Fruit fly (Drosophila melanogaster): Measurements from ENCODE around the gene CG5498.
A peak's percentile ranks its signal among the peaks of the same experiment; 100 is the strongest.

DNA sequence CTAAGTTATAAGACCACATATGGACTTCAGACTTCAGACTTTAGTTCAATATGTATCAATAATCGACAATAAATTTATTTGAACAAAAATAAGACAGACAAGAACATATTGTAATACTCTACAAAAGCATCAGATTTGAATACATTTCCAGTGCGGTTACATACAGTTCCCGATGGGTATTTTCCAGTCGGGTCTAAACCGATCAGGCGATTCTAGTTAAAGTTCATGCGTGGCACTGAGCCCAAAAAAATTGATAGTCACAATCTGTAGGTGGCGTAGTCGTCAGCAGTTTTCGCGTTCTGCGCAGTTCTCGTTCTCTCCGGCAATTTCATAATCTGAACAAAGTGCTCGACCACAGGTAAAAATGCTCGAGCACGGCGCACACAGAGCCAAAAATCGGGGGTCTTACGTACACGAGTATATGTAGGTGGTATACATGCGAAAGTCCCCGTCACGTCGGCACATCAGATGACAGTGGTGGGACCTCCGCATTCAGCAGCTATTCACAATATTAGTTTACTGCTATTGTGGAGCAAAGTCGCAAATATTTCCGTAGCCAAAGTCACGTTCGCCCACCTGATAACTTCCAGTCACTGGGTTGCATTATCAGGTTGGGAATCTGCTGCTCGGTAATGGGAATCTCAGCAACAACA lies 11.5 kb upstream of the CG5498 start:
- peak; percentile 59 for TF ChIP-seq psq (GFP tag; optimal IDR thresholded peaks at IDR 0.05)
- TF ChIP-seq CrebA (GFP tag; optimal IDR thresholded peaks at IDR 0.05; ENCODE audit: borderline replicate concordance): no peak
- TF ChIP-seq h (GFP tag; optimal IDR thresholded peaks at IDR 0.05): peak; percentile 68
- peak; percentile 58 for TF ChIP-seq OdsH (GFP tag; optimal IDR thresholded peaks at IDR 0.05)
- peak; percentile 46 for TF ChIP-seq Sp1 (GFP tag; optimal IDR thresholded peaks at IDR 0.05)
- TF ChIP-seq N (GFP tag; optimal IDR thresholded peaks at IDR 0.05): no peak
- no peak for TF ChIP-seq usp (GFP tag; optimal IDR thresholded peaks at IDR 0.05)
- peak; percentile 54 for TF ChIP-seq ey (GFP tag; optimal IDR thresholded peaks at IDR 0.05)
- TF ChIP-seq Vsx2 (GFP tag; optimal IDR thresholded peaks at IDR 0.05; ENCODE audit: partially characterized antibody): no peak
- peak; percentile 29 for TF ChIP-seq brk (GFP tag; optimal IDR thresholded peaks at IDR 0.05)

All from whole organism, wandering third instar larva.